Worm (Caenorhabditis elegans) whole organism, mixed stage, embryonic: Measurements from ENCODE around the gene Y39E4A.1.
A peak's percentile ranks its signal among the peaks of the same experiment; 100 is the strongest.

Source experiments
- M03D4.4 ChIP-seq: sonication (generic microtip); optimal IDR thresholded peaks from 2 replicates; lab custom pipeline; 2017; ENCODE audit warnings: mild to moderate bottlenecking, missing genetic modification characterization, missing compliant biosample characterization
- bed-3 ChIP-seq: fragments of 200-800 bp; sonication (Bioruptor generic); optimal IDR thresholded peaks from 3 replicates; lab custom pipeline; 2018; ENCODE audit warnings: mild to moderate bottlenecking, missing genetic modification characterization, moderate library complexity, missing compliant biosample characterization
- blmp-1 ChIP-seq: fragments of 150-350 bp; optimal IDR thresholded peaks from 2 replicates; lab custom pipeline; 2014; ENCODE audit warnings: missing biosample characterization, missing genetic modification characterization
- ceh-43 ChIP-seq: fragments of 200-800 bp; sonication (Bioruptor generic); optimal IDR thresholded peaks from 2 replicates; lab custom pipeline; 2018; ENCODE audit warnings: mild to moderate bottlenecking, missing genetic modification characterization, moderate library complexity, missing compliant biosample characterization
- ceh-83 ChIP-seq: fragments of 200-800 bp; sonication (Bioruptor generic); optimal IDR thresholded peaks from 2 replicates; lab custom pipeline; 2018; ENCODE audit warnings: mild to moderate bottlenecking, missing genetic modification characterization, missing compliant biosample characterization
- ces-1 ChIP-seq: fragments of 150-350 bp; optimal IDR thresholded peaks from 2 replicates; lab custom pipeline; 2014; ENCODE audit warnings: missing biosample characterization, missing genetic modification reagents, missing genetic modification characterization
- cnd-1 ChIP-seq: fragments of 200-800 bp; sonication (Bioruptor generic); optimal IDR thresholded peaks from 2 replicates; lab custom pipeline; 2018; ENCODE audit warnings: mild to moderate bottlenecking, missing genetic modification characterization, missing compliant biosample characterization
- drap-1 ChIP-seq: fragments of 200-800 bp; sonication (Bioruptor generic); optimal IDR thresholded peaks from 3 replicates; lab custom pipeline; 2018; ENCODE audit warnings: mild to moderate bottlenecking, missing genetic modification characterization, missing compliant biosample characterization
- elt-1 ChIP-seq: sonication (generic microtip); optimal IDR thresholded peaks from 2 replicates; lab custom pipeline; 2017; ENCODE audit warnings: missing genetic modification characterization, mild to moderate bottlenecking, missing compliant biosample characterization, antibody characterized with exemption, moderate library complexity, borderline replicate concordance; ENCODE audit not compliant: insufficient read depth
- elt-3 ChIP-seq: fragments of 150-350 bp; optimal IDR thresholded peaks from 2 replicates; lab custom pipeline; 2014; ENCODE audit warnings: missing biosample characterization, missing genetic modification characterization
- flh-1 ChIP-seq: fragments of 200-800 bp; sonication (Bioruptor generic); optimal IDR thresholded peaks from 2 replicates; lab custom pipeline; 2018; ENCODE audit warnings: mild to moderate bottlenecking, missing genetic modification characterization, moderate library complexity, missing compliant biosample characterization
- ham-2 ChIP-seq: fragments of 200-800 bp; sonication (Bioruptor generic); optimal IDR thresholded peaks from 2 replicates; lab custom pipeline; 2018; ENCODE audit warnings: mild to moderate bottlenecking, missing genetic modification characterization, missing compliant biosample characterization
- hlh-1 ChIP-seq: fragments of 150-350 bp; optimal IDR thresholded peaks from 2 replicates; lab custom pipeline; 2014; ENCODE audit warnings: missing biosample characterization, missing genetic modification reagents, missing genetic modification characterization
- lin-13 ChIP-seq: fragments of 150-350 bp; optimal IDR thresholded peaks from 2 replicates; lab custom pipeline; 2014; ENCODE audit warnings: missing biosample characterization, missing genetic modification characterization
- lin-32 ChIP-seq: fragments of 200-800 bp; sonication (Bioruptor generic); optimal IDR thresholded peaks from 2 replicates; lab custom pipeline; 2018; ENCODE audit warnings: mild to moderate bottlenecking, missing genetic modification characterization, missing compliant biosample characterization
- lsy-2 ChIP-seq: fragments of 150-350 bp; optimal IDR thresholded peaks from 2 replicates; lab custom pipeline; 2014; ENCODE audit warnings: missing biosample characterization, missing genetic modification characterization
- mab-5 ChIP-seq: fragments of 150-350 bp; optimal IDR thresholded peaks from 2 replicates; lab custom pipeline; 2014; ENCODE audit warnings: missing biosample characterization, missing genetic modification characterization
- mep-1 ChIP-seq: fragments of 150-350 bp; optimal IDR thresholded peaks from 2 replicates; lab custom pipeline; 2017; ENCODE audit warnings: missing biosample characterization, missing genetic modification reagents, missing genetic modification characterization, inconsistent platforms
- mls-2 ChIP-seq: sonication (generic microtip); optimal IDR thresholded peaks from 2 replicates; lab custom pipeline; 2016; ENCODE audit warnings: mild to moderate bottlenecking, missing genetic modification characterization, moderate library complexity, missing compliant biosample characterization
- nhr-12 ChIP-seq: fragments of 150-350 bp; optimal IDR thresholded peaks from 2 replicates; lab custom pipeline; 2014; ENCODE audit warnings: missing biosample characterization, missing genetic modification characterization
- nhr-28 ChIP-seq: fragments of 150-350 bp; optimal IDR thresholded peaks from 2 replicates; lab custom pipeline; 2014; ENCODE audit warnings: missing biosample characterization, missing genetic modification characterization
- pha-4 ChIP-seq: fragments of 150-350 bp; optimal IDR thresholded peaks from 2 replicates; lab custom pipeline; 2018; ENCODE audit warnings: missing biosample characterization, missing genetic modification reagents, missing genetic modification characterization
- sem-2 ChIP-seq: fragments of 200-800 bp; sonication (Bioruptor generic); optimal IDR thresholded peaks from 2 replicates; lab custom pipeline; 2018; ENCODE audit warnings: mild to moderate bottlenecking, missing genetic modification characterization, missing compliant biosample characterization
- snpc-4 ChIP-seq: fragments of 150-350 bp; optimal IDR thresholded peaks from 2 replicates; lab custom pipeline; 2014; ENCODE audit warnings: missing biosample characterization, missing genetic modification characterization
- sptf-1 ChIP-seq: sonication (generic microtip); optimal IDR thresholded peaks from 2 replicates; lab custom pipeline; 2017; ENCODE audit warnings: mild to moderate bottlenecking, missing genetic modification characterization, moderate library complexity, missing compliant biosample characterization
- tbx-8 ChIP-seq: fragments of 200-800 bp; sonication (Bioruptor generic); optimal IDR thresholded peaks from 2 replicates; lab custom pipeline; 2018; ENCODE audit warnings: mild to moderate bottlenecking, missing genetic modification characterization, moderate library complexity, missing compliant biosample characterization
- unc-120 ChIP-seq: sonication (generic microtip); optimal IDR thresholded peaks from 2 replicates; lab custom pipeline; 2017; ENCODE audit warnings: missing genetic modification characterization, missing compliant biosample characterization; ENCODE audit not compliant: poor library complexity, severe bottlenecking
- unc-62 ChIP-seq: fragments of 150-350 bp; optimal IDR thresholded peaks from 2 replicates; lab custom pipeline; 2014; ENCODE audit warnings: missing biosample characterization, missing genetic modification reagents, missing genetic modification characterization
- zip-8 ChIP-seq: fragments of 150-350 bp; optimal IDR thresholded peaks from 2 replicates; lab custom pipeline; 2014; ENCODE audit warnings: missing biosample characterization, missing genetic modification characterization
- ztf-11 ChIP-seq: fragments of 150-350 bp; optimal IDR thresholded peaks from 2 replicates; lab custom pipeline; 2014; ENCODE audit warnings: missing biosample characterization, missing genetic modification characterization

Gene Y39E4A.1

ce11 chrIII:12967437-12968043 lies 16.3 kb downstream of the Y39E4A.1 start:
- TF ChIP-seq lin-32 (GFP tag; lab: Kevin White, UChicago) (no peak), unc-120 (no peak), ham-2 (GFP tag; lab: Kevin White, UChicago) (no peak), tbx-8 (GFP tag; lab: Kevin White, UChicago) (no peak), elt-1 (tag; lab: Kevin White, UChicago) (no peak), mab-5 (tag; lab: Kevin White, UChicago) (no peak), mls-2 (tag; lab: Kevin White, UChicago) (no peak), snpc-4 (tag; lab: Kevin White, UChicago) (no peak), lsy-2 (tag; lab: Kevin White, UChicago) (no peak), M03D4.4 (no peak), lin-13 (no peak), flh-1 (GFP tag; lab: Kevin White, UChicago) (no peak), ces-1 (no peak), drap-1 (GFP tag; lab: Kevin White, UChicago) (no peak), nhr-28 (tag; lab: Kevin White, UChicago) (no peak)

ce11 chrIII:12968330-12968729 lies 17.1 kb downstream of the Y39E4A.1 start:
- TF ChIP-seq sem-2 (GFP tag; lab: Kevin White, UChicago): no peak
- TF ChIP-seq blmp-1 (tag; lab: Kevin White, UChicago): no peak
- TF ChIP-seq lsy-2 (tag; lab: Kevin White, UChicago): no peak
- TF ChIP-seq pha-4 (tag; lab: Kevin White, UChicago): no peak
- no peak for TF ChIP-seq sptf-1 (tag; lab: Kevin White, UChicago)
- TF ChIP-seq zip-8 (tag; lab: Kevin White, UChicago): no peak
- no peak for TF ChIP-seq cnd-1
- TF ChIP-seq ces-1: no peak
- TF ChIP-seq ceh-83 (GFP tag; lab: Kevin White, UChicago): no peak

DNA sequence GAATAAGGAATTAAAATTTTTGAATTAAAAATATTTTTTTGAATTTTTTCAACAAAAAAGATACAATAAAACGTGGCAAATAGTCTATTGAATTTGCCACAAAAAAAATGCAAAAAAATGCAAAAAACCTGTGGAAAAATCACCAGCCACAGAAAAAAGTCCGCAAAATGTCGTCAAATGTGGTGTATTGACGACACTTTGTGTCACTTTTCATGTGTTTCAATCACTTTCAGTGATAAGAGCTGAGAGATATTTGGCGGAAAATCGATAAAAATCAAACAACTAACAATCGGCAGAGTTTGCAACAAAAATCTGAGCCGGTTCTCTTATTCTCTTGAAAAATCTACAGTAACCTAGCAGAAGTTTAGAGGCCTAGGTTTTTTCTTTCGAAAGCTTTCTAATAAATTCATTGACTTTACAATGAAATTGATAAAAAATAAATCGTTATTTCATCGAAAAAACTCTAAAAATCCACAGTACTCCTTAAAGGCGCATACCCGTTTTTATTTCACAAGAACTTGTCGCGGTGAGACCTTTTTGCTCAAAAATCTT lies 20.7 kb downstream of the Y39E4A.1 start:
- TF ChIP-seq bed-3 (no peak), tbx-8 (GFP tag; lab: Kevin White, UChicago) (no peak), nhr-12 (tag; lab: Kevin White, UChicago) (no peak), lsy-2 (tag; lab: Kevin White, UChicago) (peak; percentile 40), ceh-83 (GFP tag; lab: Kevin White, UChicago) (no peak), ham-2 (GFP tag; lab: Kevin White, UChicago) (no peak), unc-62 (GFP tag; lab: Kevin White, UChicago) (peak; percentile 84), hlh-1 (tag; lab: Kevin White, UChicago) (peak; percentile 17), sptf-1 (tag; lab: Kevin White, UChicago) (no peak), zip-8 (tag; lab: Kevin White, UChicago) (no peak), nhr-28 (tag; lab: Kevin White, UChicago) (no peak)

- TF ChIP-seq ham-2 (GFP tag; lab: Kevin White, UChicago): no peak
- TF ChIP-seq ceh-43 (GFP tag; lab: Kevin White, UChicago): no peak
- no peak for TF ChIP-seq bed-3
- TF ChIP-seq mep-1: no peak
- TF ChIP-seq elt-3 (tag; lab: Kevin White, UChicago): no peak
- no peak for TF ChIP-seq ztf-11 (tag; lab: Kevin White, UChicago)
- no peak for TF ChIP-seq snpc-4 (tag; lab: Kevin White, UChicago)
- TF ChIP-seq ces-1: no peak
- TF ChIP-seq unc-120: no peak
Observed at ce11 chrIII:12972398-12972797, 21.2 kb downstream of the Y39E4A.1 start, which contains the start of gene bckd-1A. Gene bckd-1A, minus strand, starts transcription at chrIII:12972498.

DNA sequence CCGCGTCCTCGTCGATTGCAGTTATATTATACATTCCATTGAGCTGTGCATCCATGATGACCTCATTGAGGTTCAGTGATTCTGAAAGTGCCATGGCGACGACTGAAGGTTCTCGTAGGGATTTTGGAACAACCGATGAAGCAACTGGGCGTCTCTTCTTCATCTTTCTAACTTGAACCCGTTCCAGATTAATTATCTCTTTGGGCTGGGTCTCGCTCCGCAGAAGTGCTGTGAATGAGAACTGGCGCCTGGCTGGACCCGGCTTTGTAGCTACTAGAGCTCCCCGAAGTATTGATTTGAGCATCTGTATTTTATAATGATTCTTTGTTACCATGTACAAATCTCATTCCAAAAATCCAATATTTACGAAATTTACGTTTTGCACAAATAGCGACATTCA lies 26.3 kb downstream of the Y39E4A.1 start, which contains the start of gene ZK1010.2:
TSS of gene ZK1010.2 (minus strand) at position 304 of the 400 bp plus-strand sequence.
- no peak for TF ChIP-seq snpc-4 (tag; lab: Kevin White, UChicago)
- no peak for TF ChIP-seq ceh-83 (GFP tag; lab: Kevin White, UChicago)
- TF ChIP-seq nhr-28 (tag; lab: Kevin White, UChicago): no peak
- no peak for TF ChIP-seq ceh-43 (GFP tag; lab: Kevin White, UChicago)
- TF ChIP-seq lin-32 (GFP tag; lab: Kevin White, UChicago): no peak
- no peak for TF ChIP-seq lsy-2 (tag; lab: Kevin White, UChicago)
- no peak for TF ChIP-seq mls-2 (tag; lab: Kevin White, UChicago)
- TF ChIP-seq drap-1 (GFP tag; lab: Kevin White, UChicago): no peak
- no peak for TF ChIP-seq cnd-1
- TF ChIP-seq zip-8 (tag; lab: Kevin White, UChicago): no peak
- no peak for TF ChIP-seq mab-5 (tag; lab: Kevin White, UChicago)
- TF ChIP-seq unc-62 (GFP tag; lab: Kevin White, UChicago): no peak
